Fruit fly (Drosophila melanogaster) whole organism: ENCODE measurements around the gene CG9029.
A peak's percentile ranks its signal among the peaks of the same experiment; 100 is the strongest.

Experiments used
- CG8478 ChIP-seq: fragments of >200 bp; optimal IDR thresholded peaks from 2 replicates; lab custom pipeline; 2018; ENCODE audit warnings: inconsistent platforms
- Dll ChIP-seq: fragments of >200 bp; optimal IDR thresholded peaks from 2 replicates; lab custom pipeline; 2017
- EcR ChIP-seq, 2 experiments: fragments of >200 bp; optimal IDR thresholded peaks; 2 replicates each; lab custom pipeline; 2017; ENCODE audit warnings: missing biosample characterization in 2 of 2, missing genetic modification characterization in 2 of 2, missing genetic modification reagents in 2 of 2
- pan ChIP-seq: fragments of >200 bp; optimal IDR thresholded peaks from 2 replicates; lab custom pipeline; 2017
- psq ChIP-seq: fragments of >200 bp; optimal IDR thresholded peaks from 2 replicates; lab custom pipeline; 2017
- usp ChIP-seq: fragments of >200 bp; optimal IDR thresholded peaks from 2 replicates; lab custom pipeline; 2017; ENCODE audit warnings: missing biosample characterization, missing genetic modification characterization, mixed read lengths

Gene CG9029

dm6 chr2L:5885702-5886101 is at the start of gene CG9029:
Gene CG9029 (plus strand): TSS chr2L:5886002.
- no peak for TF ChIP-seq CG8478
- TF ChIP-seq EcR (GFP tag; optimal IDR thresholded peaks at IDR 0.05; lab: Kevin White, UChicago) = no peak
- TF ChIP-seq Dll (lab: Kevin White, UChicago) = no peak
- TF ChIP-seq usp (GFP tag; lab: Kevin White, UChicago) = no peak
- TF ChIP-seq psq = no peak

dm6 chr2L:5856786-5857185 is 29.0 kb upstream of the CG9029 start:
- TF ChIP-seq Dll (lab: Kevin White, UChicago) (no peak), EcR (GFP tag; optimal IDR thresholded peaks at IDR 0.05; lab: Kevin White, UChicago) (no peak), pan (no peak), psq (no peak), usp (GFP tag; lab: Kevin White, UChicago) (no peak), CG8478 (no peak)

dm6 chr2L:5866791-5867190 is 19.0 kb upstream of the CG9029 start:
- TF ChIP-seq CG8478 = no peak
- TF ChIP-seq Dll (lab: Kevin White, UChicago) = no peak
- TF ChIP-seq usp (GFP tag; lab: Kevin White, UChicago) = no peak
- no peak for TF ChIP-seq EcR (GFP tag; optimal IDR thresholded peaks at IDR 0.05; lab: Kevin White, UChicago)
- TF ChIP-seq pan = no peak
- no peak for TF ChIP-seq psq

- TF ChIP-seq CG8478 = no peak
Measured at dm6 chr2L:5870838-5871702, 14.7 kb upstream of the CG9029 start.

DNA sequence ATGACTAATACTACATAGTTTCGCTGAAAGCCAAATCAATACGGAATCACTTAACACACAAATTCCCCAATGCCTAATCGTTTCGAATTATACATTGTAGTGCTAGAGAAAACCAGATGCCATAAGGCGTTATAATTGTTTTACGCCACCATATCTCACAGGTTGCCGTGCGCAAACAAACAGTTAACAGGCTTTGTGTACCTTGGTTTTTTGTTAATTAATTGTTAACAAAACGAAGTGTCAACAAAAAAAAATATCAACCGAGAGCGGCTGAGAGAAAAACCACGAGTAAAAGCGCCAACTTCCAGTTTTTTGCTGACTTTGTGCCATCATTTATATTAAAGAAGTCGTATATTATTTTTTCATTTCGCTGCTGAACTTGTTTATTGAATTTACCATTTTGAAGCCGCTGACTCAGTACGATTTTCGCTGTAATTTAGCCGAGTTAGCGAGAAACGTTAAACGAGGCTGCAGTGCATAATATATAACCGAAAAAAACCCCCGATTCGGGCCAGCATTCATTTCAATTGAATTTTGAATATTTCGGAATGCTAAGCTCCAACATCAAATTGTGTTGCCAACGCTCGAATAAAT is 9.2 kb upstream of the CG9029 start:
- TF ChIP-seq psq = no peak
- TF ChIP-seq CG8478 = no peak
- TF ChIP-seq pan = no peak
- no peak for TF ChIP-seq EcR (GFP tag; optimal IDR thresholded peaks at IDR 0.05; lab: Kevin White, UChicago)
- TF ChIP-seq usp (GFP tag; lab: Kevin White, UChicago) = no peak
- TF ChIP-seq Dll (lab: Kevin White, UChicago) = no peak

dm6 chr2L:5879363-5879934 is 6.4 kb upstream of the CG9029 start, which contains the start of gene rau:
Gene rau (minus strand): TSS chr2L:5879498.
- TF ChIP-seq EcR (GFP tag; optimal IDR thresholded peaks at IDR 0.05; lab: Kevin White, UChicago) (no peak), CG8478 (no peak), Dll (lab: Kevin White, UChicago) (no peak), psq (no peak), usp (GFP tag; lab: Kevin White, UChicago) (no peak), pan (no peak)

DNA sequence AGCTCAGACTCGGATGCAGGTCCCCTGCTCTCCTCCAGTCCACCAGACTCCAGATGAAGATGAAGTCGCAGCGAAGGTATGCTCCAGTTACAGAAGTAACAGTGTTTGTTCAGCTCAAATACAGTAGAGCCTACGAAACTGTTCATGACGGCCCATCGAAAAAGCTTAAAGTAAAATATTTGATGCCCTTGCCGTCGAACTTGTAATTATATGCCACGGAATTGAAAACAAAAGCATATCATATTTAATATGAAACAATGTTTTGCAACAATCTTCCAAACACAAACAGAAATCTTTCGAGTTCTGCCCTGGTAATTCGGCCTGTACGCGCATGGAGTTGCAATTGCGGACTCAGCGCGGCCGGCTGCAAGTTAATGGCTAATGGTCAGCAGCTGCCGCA is 4.6 kb upstream of the CG9029 start:
- TF ChIP-seq CG8478 (no peak), psq (no peak), pan (no peak), usp (GFP tag; lab: Kevin White, UChicago) (no peak), Dll (lab: Kevin White, UChicago) (no peak), EcR (GFP tag; optimal IDR thresholded peaks at IDR 0.05; lab: Kevin White, UChicago) (no peak)

DNA sequence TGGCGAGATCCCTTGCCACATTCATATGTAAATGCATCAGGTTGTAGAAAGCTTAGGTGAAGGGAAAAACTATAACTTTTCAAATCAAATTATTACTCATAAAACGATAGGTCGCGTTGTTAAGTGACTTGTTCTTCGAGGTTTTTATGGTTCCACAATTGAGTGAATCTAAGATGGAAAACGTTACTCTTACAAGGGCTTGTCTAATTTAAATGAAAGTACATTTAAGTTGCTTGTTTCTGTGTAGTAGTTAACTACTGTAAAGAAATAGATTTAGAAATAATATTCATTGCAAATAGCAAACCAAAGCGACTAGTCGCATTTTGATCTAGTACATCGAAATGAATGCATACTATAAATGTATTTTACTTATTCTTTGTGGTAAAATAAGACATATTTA is 2.4 kb upstream of the CG9029 start, which contains the start of gene CG44574:
Gene CG44574 (plus strand): TSS at position 301 of the 400 bp plus-strand sequence.
- TF ChIP-seq CG8478 (no peak), pan (no peak), usp (GFP tag; lab: Kevin White, UChicago) (no peak), Dll (lab: Kevin White, UChicago) (no peak), EcR (GFP tag; optimal IDR thresholded peaks at IDR 0.05; lab: Kevin White, UChicago) (no peak), psq (no peak)

dm6 chr2L:5884674-5885073 is 1.1 kb upstream of the CG9029 start, which contains the start of the genes Sfp26Ac and CG43185:
Gene Sfp26Ac (minus strand): TSS chr2L:5884774.
Gene CG43185 (plus strand): TSS chr2L:5884888.
- no peak for TF ChIP-seq CG8478
- TF ChIP-seq psq = no peak
- TF ChIP-seq usp (GFP tag; lab: Kevin White, UChicago) = no peak
- no peak for TF ChIP-seq pan
- no peak for TF ChIP-seq Dll (lab: Kevin White, UChicago)
- TF ChIP-seq EcR (GFP tag; optimal IDR thresholded peaks at IDR 0.05; lab: Kevin White, UChicago) = no peak

DNA sequence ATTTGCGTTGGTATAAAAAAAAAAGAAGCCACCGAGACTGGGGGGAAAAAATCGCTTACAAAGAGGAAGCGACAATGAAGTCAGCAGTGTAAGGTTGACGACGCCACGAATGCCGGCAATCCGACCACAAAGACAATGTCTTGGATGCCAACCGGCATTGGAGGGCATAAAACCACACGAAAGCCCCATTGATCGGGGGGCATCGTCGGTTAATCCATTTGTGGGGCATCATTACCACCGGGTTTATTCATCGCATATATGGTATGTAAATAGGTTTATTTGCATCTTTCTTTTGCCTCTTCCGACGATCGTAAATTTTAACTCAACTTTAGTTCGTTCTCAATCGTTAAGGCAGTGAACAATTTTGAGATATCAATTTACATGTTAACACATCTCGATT is 1.2 kb downstream of the CG9029 start:
- TF ChIP-seq EcR (GFP tag; optimal IDR thresholded peaks at IDR 0.05; lab: Kevin White, UChicago) = peak in 1 of 2 experiments; percentile 29
- TF ChIP-seq usp (GFP tag; lab: Kevin White, UChicago) = no peak

- TF ChIP-seq Dll (lab: Kevin White, UChicago) (no peak), psq (no peak), CG8478 (no peak), usp (GFP tag; lab: Kevin White, UChicago) (no peak), EcR (GFP tag; optimal IDR thresholded peaks at IDR 0.05; lab: Kevin White, UChicago) (no peak), pan (no peak)
Measured at dm6 chr2L:5890556-5890955, 4.8 kb downstream of the CG9029 start.

- TF ChIP-seq CG8478 (no peak), usp (GFP tag; lab: Kevin White, UChicago) (no peak), Dll (lab: Kevin White, UChicago) (no peak), psq (no peak)
Measured at dm6 chr2L:5892762-5893161, 7.0 kb downstream of the CG9029 start, which contains the start of gene Acp26Ab. Gene Acp26Ab (minus strand): TSS chr2L:5892862.
